Worm (Caenorhabditis elegans): ENCODE measurements around the gene C09E7.4.

C09E7.4 gene

DNA sequence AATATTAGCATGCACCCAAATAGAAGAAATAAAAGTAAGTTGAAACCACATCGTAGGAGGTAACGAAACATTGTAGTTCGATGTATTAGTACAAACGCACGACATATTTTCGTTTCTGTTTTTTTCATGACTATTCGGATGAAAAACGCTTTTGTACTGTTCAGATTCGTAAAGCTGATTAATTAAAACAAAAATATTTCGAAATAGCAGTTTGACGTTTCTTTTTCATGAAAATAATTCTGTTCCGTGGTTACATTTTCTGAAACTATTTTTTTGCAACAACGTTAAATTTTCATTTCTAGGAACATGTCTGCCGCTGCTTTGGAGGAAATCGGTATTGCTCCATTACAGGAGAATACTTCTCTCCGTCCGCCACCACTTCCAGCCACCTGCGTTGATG is 47.3 kb downstream of the C09E7.4 start, which contains the start of gene rpt-3:
rpt-3 (plus strand) TSS at position 301 of the 400 bp plus-strand sequence.
- TF ChIP-seq zip-5 (tag; optimal IDR thresholded peaks at IDR 0.05): no peak
- no peak for TF ChIP-seq hlh-6 (tag; optimal IDR thresholded peaks at IDR 0.05)
- TF ChIP-seq ceh-30 (tag; optimal IDR thresholded peaks at IDR 0.05): no peak
- TF ChIP-seq unc-3 (GFP tag; conservative IDR thresholded peaks at IDR 0.05): no peak
- no peak for TF ChIP-seq unc-3 (tag; optimal IDR thresholded peaks at IDR 0.05)
- no peak for TF ChIP-seq pqm-1 (tag; optimal IDR thresholded peaks at IDR 0.05)
- no peak for TF ChIP-seq lin-11 (tag; optimal IDR thresholded peaks at IDR 0.05)
- no peak for TF ChIP-seq ceh-45 (GFP tag; IDR thresholded peaks at IDR 0.05)
- TF ChIP-seq ceh-19 (GFP tag; optimal IDR thresholded peaks at IDR 0.05): no peak
- TF ChIP-seq C38D4.7 (GFP tag; optimal IDR thresholded peaks at IDR 0.05): no peak
- TF ChIP-seq ceh-34 (tag; optimal IDR thresholded peaks at IDR 0.05): no peak

DNA sequence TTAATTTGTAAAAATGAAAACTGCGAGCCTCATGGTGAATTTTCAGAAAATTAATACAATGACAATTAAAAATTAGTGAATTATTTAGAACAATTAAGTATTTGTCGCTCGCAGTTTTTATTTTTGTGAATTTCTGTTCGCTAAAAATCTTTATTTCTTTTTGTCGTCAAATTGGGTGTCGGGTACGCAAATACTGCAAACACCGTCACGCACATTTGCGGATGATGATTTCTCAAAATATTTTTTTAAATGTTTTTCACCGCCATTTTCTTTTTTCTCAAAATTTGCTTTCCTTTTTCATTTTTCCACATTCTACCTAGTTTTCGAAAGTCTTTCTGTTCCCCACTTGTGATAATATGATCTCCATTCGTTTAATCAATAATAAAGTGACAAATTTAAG is 47.9 kb downstream of the C09E7.4 start:
- TF ChIP-seq nhr-11 (tag; optimal IDR thresholded peaks at IDR 0.05): no peak
- no peak for TF ChIP-seq sox-4 (tag; optimal IDR thresholded peaks at IDR 0.05)
- TF ChIP-seq eyg-1 (tag; optimal IDR thresholded peaks at IDR 0.05): no peak
- no peak for TF ChIP-seq ceh-2 (tag; optimal IDR thresholded peaks at IDR 0.05)
- TF ChIP-seq nfya-1 (tag; optimal IDR thresholded peaks at IDR 0.05): peak; percentile 28
- peak; percentile 1 for TF ChIP-seq unc-55 (GFP tag; optimal IDR thresholded peaks at IDR 0.05)
- TF ChIP-seq syd-9 (tag; optimal IDR thresholded peaks at IDR 0.05): no peak
- no peak for TF ChIP-seq ahr-1 (tag; optimal IDR thresholded peaks at IDR 0.05)

All from whole organism, late embryonic.